Worm (Caenorhabditis elegans) whole organism, midembryonic: ENCODE measurements around the gene fbxa-116.

ENCODE experiments used
- T22C8.4 ChIP-seq: fragments of 200-800 bp; sonication (Bioruptor generic); IDR thresholded peaks from 2 replicates; pipeline ENCODE4 v1.3.6; 2022; ENCODE audit warnings: missing genetic modification characterization, missing compliant biosample characterization
- cog-1 ChIP-seq: sonication (generic microtip); optimal IDR thresholded peaks from 2 replicates; lab custom pipeline; 2016; ENCODE audit warnings: missing genetic modification characterization, missing compliant biosample characterization
- flt-1 ChIP-seq: fragments of 200-800 bp; sonication (Bioruptor generic); IDR thresholded peaks from 2 replicates; pipeline ENCODE4 v1.3.6; 2022; ENCODE audit warnings: missing genetic modification characterization, missing compliant biosample characterization
- klf-2 ChIP-seq: fragments of 200-800 bp; sonication (Bioruptor generic); conservative IDR thresholded peaks from 2 replicates; pipeline ENCODE4 v1.3.6; 2022; ENCODE audit warnings: missing genetic modification reagents, missing genetic modification characterization, missing compliant biosample characterization
- med-1 ChIP-seq: sonication (generic microtip); optimal IDR thresholded peaks from 2 replicates; lab custom pipeline; 2017; ENCODE audit warnings: missing genetic modification characterization, mild to moderate bottlenecking, missing compliant biosample characterization, antibody characterized with exemption, missing genetic modification reagents; ENCODE audit not compliant: insufficient read depth
- ref-1 ChIP-seq: fragments of 200-800 bp; sonication (Bioruptor generic); conservative IDR thresholded peaks from 2 replicates; pipeline ENCODE4 v1.3.6; 2022; ENCODE audit warnings: missing genetic modification reagents, missing genetic modification characterization, missing compliant biosample characterization
- tab-1 ChIP-seq: fragments of 200-800 bp; sonication (Bioruptor generic); IDR thresholded peaks from 2 replicates; pipeline ENCODE4 v1.3.6; 2022; ENCODE audit warnings: missing genetic modification characterization, missing compliant biosample characterization
- ztf-23 ChIP-seq: fragments of 200-800 bp; sonication (Bioruptor generic); IDR thresholded peaks from 2 replicates; pipeline ENCODE4 v1.3.6; 2022; ENCODE audit warnings: missing genetic modification reagents, missing genetic modification characterization, missing compliant biosample characterization
- ztf-29 ChIP-seq: fragments of 200-800 bp; sonication (Bioruptor generic); IDR thresholded peaks from 2 replicates; pipeline ENCODE4 v1.3.6; 2022; ENCODE audit warnings: missing genetic modification reagents, missing genetic modification characterization, missing compliant biosample characterization

DNA sequence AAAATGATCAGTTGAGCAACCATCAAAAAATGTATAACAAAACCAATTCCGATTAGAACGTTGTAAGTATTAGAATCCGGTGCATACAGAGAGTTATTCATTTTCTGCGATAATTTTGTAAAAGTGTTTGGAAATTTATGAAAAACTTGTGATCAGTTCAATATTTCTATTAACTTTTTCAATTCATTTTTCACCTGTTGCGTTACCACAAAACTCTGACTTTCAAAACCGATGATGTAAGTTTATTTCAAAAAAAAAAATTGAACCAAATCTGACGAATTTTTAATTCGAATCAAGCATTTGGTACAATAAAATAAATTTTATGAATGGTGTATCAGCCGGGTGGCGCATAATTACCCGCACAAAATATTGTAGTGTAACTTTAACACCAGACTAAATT lies 2.1 kb downstream of the fbxa-116 start, which contains the start of gene srz-16:
- TF ChIP-seq ztf-23 (GFP tag; lab: Robert Waterston, UW) (no peak), med-1 (GFP tag; lab: Kevin White, UChicago) (no peak), flt-1 (GFP tag; lab: Robert Waterston, UW) (no peak), ref-1 (GFP tag; lab: Robert Waterston, UW) (no peak), cog-1 (tag; lab: Kevin White, UChicago) (no peak), tab-1 (no peak), T22C8.4 (GFP tag; lab: Robert Waterston, UW) (no peak), ztf-29 (GFP tag; lab: Robert Waterston, UW) (no peak), klf-2 (GFP tag; lab: Robert Waterston, UW) (no peak)
